Fruit fly (Drosophila melanogaster): Measurements from ENCODE around the gene SMC3.

SMC3 gene

DNA sequence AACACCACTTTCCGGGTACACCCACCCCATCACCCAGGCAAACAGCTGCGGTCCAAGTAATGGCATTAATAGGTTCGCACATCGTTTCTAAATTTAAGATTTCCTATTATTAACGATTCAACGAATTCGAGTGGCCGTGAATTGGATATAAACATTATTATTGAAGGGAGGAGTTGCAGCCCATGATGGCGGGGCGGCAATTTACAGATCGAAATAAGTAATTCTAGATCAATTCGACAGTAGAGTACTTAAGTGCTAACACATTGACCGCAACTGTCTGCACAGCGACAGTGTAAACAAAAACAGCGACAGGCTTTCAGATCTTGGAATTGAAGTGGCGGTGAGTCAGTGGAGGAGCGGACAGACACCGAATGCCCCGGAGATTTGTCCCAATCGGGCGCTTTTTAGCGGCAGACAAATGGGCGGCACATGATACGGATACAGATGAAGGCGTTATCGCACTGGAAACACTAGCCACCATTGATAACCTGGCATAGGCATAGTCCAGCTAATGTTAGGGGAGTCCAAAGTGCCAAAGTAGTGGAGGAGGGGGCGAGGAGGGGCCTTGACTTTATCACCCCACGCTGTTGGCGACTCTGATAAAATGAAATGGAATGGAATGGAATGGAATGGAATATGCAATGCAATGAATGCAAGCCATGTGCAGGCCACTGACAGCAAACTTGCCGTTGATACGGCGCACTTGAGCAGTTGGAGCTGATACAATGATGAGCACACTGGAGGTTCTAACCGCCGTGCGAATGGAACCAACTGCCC lies 40.1 kb upstream of the SMC3 start:
- no peak for TF ChIP-seq kay (GFP tag; ENCODE audit: borderline replicate concordance)
- TF ChIP-seq tj (GFP tag; optimal IDR thresholded peaks at IDR 0.05): peak; percentile 39
- TF ChIP-seq pad (GFP tag; optimal IDR thresholded peaks at IDR 0.05): peak; percentile 10
- TF ChIP-seq cic (GFP tag; optimal IDR thresholded peaks at IDR 0.05): peak; percentile 78
- TF ChIP-seq Clk (GFP tag; optimal IDR thresholded peaks at IDR 0.05): no peak
- TF ChIP-seq Crg-1 (GFP tag; optimal IDR thresholded peaks at IDR 0.05): no peak
- peak; percentile 11 for TF ChIP-seq CG11617 (GFP tag; optimal IDR thresholded peaks at IDR 0.05)
- peak; percentile 22 for TF ChIP-seq CG5204 (GFP tag; optimal IDR thresholded peaks at IDR 0.05)
- no peak for TF ChIP-seq CG1620 (GFP tag; optimal IDR thresholded peaks at IDR 0.05)
- peak; percentile 8 for TF ChIP-seq toe (GFP tag; optimal IDR thresholded peaks at IDR 0.05)
- peak; percentile 29 for TF ChIP-seq Hr96 (GFP tag; optimal IDR thresholded peaks at IDR 0.05)
- TF ChIP-seq CG33017 (tag; optimal IDR thresholded peaks at IDR 0.05): peak; percentile 1
- TF ChIP-seq CG12768 (GFP tag; optimal IDR thresholded peaks at IDR 0.05): peak; percentile 96
- no peak for TF ChIP-seq CG14711 (tag; optimal IDR thresholded peaks at IDR 0.05)
- peak; percentile 6 for TF ChIP-seq CG7045 (GFP tag; optimal IDR thresholded peaks at IDR 0.05)
- no peak for TF ChIP-seq cnc (optimal IDR thresholded peaks at IDR 0.05)
- TF ChIP-seq Mnt (GFP tag; optimal IDR thresholded peaks at IDR 0.05): peak; percentile 97
- no peak for TF ChIP-seq ovo (GFP tag; optimal IDR thresholded peaks at IDR 0.05)
- TF ChIP-seq bab1 (GFP tag; optimal IDR thresholded peaks at IDR 0.05): no peak
- TF ChIP-seq CG7101 (tag; optimal IDR thresholded peaks at IDR 0.05): no peak

DNA sequence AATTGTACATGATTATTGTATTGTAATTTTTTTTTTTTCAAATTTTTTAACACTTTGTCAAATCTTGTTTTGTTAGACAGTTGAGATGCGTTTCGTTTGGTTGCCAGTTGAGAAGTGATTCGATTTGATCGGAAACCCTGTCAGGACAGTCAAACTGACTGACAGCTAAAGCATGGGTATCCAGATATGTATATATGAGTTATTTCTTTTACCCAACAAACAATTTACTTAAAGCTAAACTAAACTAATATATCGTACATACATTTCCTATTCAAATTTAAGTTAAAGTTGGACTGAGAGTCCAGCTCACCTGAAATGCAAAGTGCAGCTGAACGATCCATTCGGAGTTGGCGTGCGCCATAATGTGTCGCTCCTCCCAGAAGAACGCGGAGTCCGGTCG lies 38.9 kb upstream of the SMC3 start, which contains the start of gene CG9777:
TSS of gene CG9777 (minus strand) at position 101 of the 400 bp plus-strand sequence.
- TF ChIP-seq cic (GFP tag; optimal IDR thresholded peaks at IDR 0.05) (no peak), bab1 (GFP tag; optimal IDR thresholded peaks at IDR 0.05) (no peak), Crg-1 (GFP tag; optimal IDR thresholded peaks at IDR 0.05) (no peak), kay (GFP tag; ENCODE audit: borderline replicate concordance) (no peak), toe (GFP tag; optimal IDR thresholded peaks at IDR 0.05) (no peak), CG11617 (GFP tag; optimal IDR thresholded peaks at IDR 0.05) (no peak), CG7045 (GFP tag; optimal IDR thresholded peaks at IDR 0.05) (no peak), pad (GFP tag; optimal IDR thresholded peaks at IDR 0.05) (no peak), CG14711 (tag; optimal IDR thresholded peaks at IDR 0.05) (no peak), Mnt (GFP tag; optimal IDR thresholded peaks at IDR 0.05) (no peak), cnc (optimal IDR thresholded peaks at IDR 0.05) (no peak), Clk (GFP tag; optimal IDR thresholded peaks at IDR 0.05) (no peak), CG33017 (tag; optimal IDR thresholded peaks at IDR 0.05) (no peak), Hr96 (GFP tag; optimal IDR thresholded peaks at IDR 0.05) (no peak)

DNA sequence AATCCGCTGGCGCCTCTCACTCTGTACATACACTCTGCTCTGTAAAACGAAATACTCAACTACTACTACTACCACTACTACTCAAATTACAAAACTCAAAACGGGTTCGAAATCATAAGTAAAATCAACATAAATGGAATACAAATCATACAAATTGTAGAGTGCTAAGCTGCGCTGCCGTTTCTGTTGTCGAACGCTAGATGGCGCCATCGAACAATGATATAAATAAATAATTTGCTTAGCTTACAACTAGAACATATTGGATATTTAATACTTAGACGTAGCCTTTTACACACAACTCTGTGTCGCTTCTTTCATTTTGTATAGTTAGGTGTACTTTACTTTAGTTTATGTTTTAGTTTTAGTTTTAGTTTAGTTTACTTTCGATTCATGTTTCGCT lies 31.3 kb upstream of the SMC3 start:
- TF ChIP-seq CG33017 (tag; optimal IDR thresholded peaks at IDR 0.05) (no peak), CG7045 (GFP tag; optimal IDR thresholded peaks at IDR 0.05) (no peak), CG12768 (GFP tag; optimal IDR thresholded peaks at IDR 0.05) (no peak), Clk (GFP tag; optimal IDR thresholded peaks at IDR 0.05) (no peak), Hr96 (GFP tag; optimal IDR thresholded peaks at IDR 0.05) (no peak), toe (GFP tag; optimal IDR thresholded peaks at IDR 0.05) (no peak), bab1 (GFP tag; optimal IDR thresholded peaks at IDR 0.05) (no peak), CG5204 (GFP tag; optimal IDR thresholded peaks at IDR 0.05) (no peak), cnc (optimal IDR thresholded peaks at IDR 0.05) (no peak), Crg-1 (GFP tag; optimal IDR thresholded peaks at IDR 0.05) (no peak), Mnt (GFP tag; optimal IDR thresholded peaks at IDR 0.05) (no peak)

DNA sequence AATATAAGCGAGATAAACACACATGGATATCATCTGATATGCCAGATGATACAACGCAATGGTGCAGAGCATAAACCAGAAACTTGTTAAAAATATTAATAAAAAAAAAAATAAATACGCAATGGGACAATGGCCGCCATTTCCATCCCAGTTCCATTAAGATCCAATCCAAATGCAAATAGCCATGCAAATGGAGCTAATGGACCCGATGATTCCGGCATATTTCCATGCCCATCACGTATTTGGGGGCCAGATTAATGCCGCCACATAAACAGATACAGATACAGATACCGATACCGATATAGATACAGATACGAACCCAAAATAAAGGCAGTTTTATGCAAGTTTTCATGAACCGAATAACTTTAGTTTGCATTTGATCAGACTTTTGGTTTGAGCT lies 30.3 kb upstream of the SMC3 start:
- TF ChIP-seq CG7101 (tag; optimal IDR thresholded peaks at IDR 0.05) (no peak), tj (GFP tag; optimal IDR thresholded peaks at IDR 0.05) (no peak), CG12768 (GFP tag; optimal IDR thresholded peaks at IDR 0.05) (no peak), Clk (GFP tag; optimal IDR thresholded peaks at IDR 0.05) (no peak), Hr96 (GFP tag; optimal IDR thresholded peaks at IDR 0.05) (no peak), CG33017 (tag; optimal IDR thresholded peaks at IDR 0.05) (no peak), toe (GFP tag; optimal IDR thresholded peaks at IDR 0.05) (no peak), CG1620 (GFP tag; optimal IDR thresholded peaks at IDR 0.05) (no peak), cnc (optimal IDR thresholded peaks at IDR 0.05) (no peak), cic (GFP tag; optimal IDR thresholded peaks at IDR 0.05) (no peak), kay (GFP tag; ENCODE audit: borderline replicate concordance) (no peak)

DNA sequence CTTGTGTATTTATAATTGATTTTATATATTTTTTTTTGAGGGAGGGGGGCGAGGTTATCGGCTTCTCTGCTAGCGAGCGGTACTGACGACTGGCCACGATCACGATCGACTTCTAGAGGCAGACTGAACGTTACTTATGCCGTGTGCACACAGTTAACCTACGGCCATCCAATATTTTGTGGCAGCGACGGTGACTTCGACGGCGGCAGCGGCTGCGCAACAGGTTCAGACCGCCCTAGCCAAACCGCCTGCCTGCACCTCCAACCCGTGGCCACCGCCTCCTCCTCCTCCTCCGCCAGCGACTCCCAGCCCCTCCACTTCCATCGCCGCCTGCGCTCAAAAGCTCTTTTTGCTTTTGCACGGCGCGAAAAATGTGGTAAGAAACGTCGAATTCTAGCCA lies 28.2 kb upstream of the SMC3 start, which contains the start of gene CG9782:
TSS of gene CG9782 (minus strand) at position 128 of the 400 bp plus-strand sequence.
- TF ChIP-seq kay (GFP tag; ENCODE audit: borderline replicate concordance) (no peak), CG33017 (tag; optimal IDR thresholded peaks at IDR 0.05) (no peak), CG7101 (tag; optimal IDR thresholded peaks at IDR 0.05) (no peak)

DNA sequence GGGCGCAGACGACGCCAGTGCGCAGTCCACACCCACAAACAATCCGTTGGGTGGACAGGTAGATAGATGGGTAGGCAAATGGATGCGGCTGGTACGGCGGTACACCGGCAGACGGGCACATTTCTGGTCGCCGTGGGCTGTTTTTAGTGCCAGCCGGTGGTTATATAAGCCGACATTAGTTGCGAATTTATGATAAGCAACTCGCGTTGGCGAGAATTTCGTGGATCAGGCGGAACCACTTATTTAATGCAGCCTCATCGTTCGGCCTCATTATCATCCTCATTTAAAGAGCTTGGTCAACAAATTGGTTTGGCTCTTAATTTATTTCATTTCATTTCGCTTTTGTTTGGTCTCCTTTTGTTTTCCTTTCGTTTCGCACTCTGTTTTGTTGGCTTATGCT lies 25.5 kb upstream of the SMC3 start:
- no peak for TF ChIP-seq CG7045 (GFP tag; optimal IDR thresholded peaks at IDR 0.05)
- no peak for TF ChIP-seq CG33017 (tag; optimal IDR thresholded peaks at IDR 0.05)
- no peak for TF ChIP-seq cic (GFP tag; optimal IDR thresholded peaks at IDR 0.05)
- no peak for TF ChIP-seq tj (GFP tag; optimal IDR thresholded peaks at IDR 0.05)
- no peak for TF ChIP-seq CG12768 (GFP tag; optimal IDR thresholded peaks at IDR 0.05)
- no peak for TF ChIP-seq CG1620 (GFP tag; optimal IDR thresholded peaks at IDR 0.05)
- no peak for TF ChIP-seq CG7101 (tag; optimal IDR thresholded peaks at IDR 0.05)
- no peak for TF ChIP-seq Mnt (GFP tag; optimal IDR thresholded peaks at IDR 0.05)
- TF ChIP-seq CG11617 (GFP tag; optimal IDR thresholded peaks at IDR 0.05): no peak
